Worm (Caenorhabditis elegans): ENCODE data around the gene ZK616.61.

- TF ChIP-seq nhr-11 (tag; optimal IDR thresholded peaks at IDR 0.05): no peak
- TF ChIP-seq Y105C5A.15 (GFP tag; IDR thresholded peaks at IDR 0.05): no peak
- TF ChIP-seq daf-12 (tag; optimal IDR thresholded peaks at IDR 0.05): no peak
- no peak for TF ChIP-seq nhr-237 (tag; optimal IDR thresholded peaks at IDR 0.05)
- no peak for TF ChIP-seq mdl-1 (tag; optimal IDR thresholded peaks at IDR 0.05)
- TF ChIP-seq rbr-2 (tag; optimal IDR thresholded peaks at IDR 0.05): no peak
- TF ChIP-seq zag-1 (tag; optimal IDR thresholded peaks at IDR 0.05): no peak
- no peak for TF ChIP-seq jun-1 (tag; optimal IDR thresholded peaks at IDR 0.05)
- TF ChIP-seq lin-15B (tag; optimal IDR thresholded peaks at IDR 0.05): no peak
- no peak for TF ChIP-seq T26A8.4 (GFP tag; IDR thresholded peaks at IDR 0.05)
Measured at ce11 chrIV:5370914-5371313, 34.5 kb upstream of the ZK616.61 start.
